Worm (Caenorhabditis elegans): ENCODE data around the gene R02F11.1.

The R02F11.1 gene

ce11 chrV:4770408-4770947 is 30.4 kb upstream of the R02F11.1 start, which contains the start of gene elt-7:
TSS of gene elt-7 (plus strand) at chrV:4770670.
- TF ChIP-seq ztf-23 (GFP tag; IDR thresholded peaks at IDR 0.05) = no peak
- TF ChIP-seq tab-1 (GFP tag; IDR thresholded peaks at IDR 0.05) = no peak
- TF ChIP-seq cog-1 (tag; optimal IDR thresholded peaks at IDR 0.05) = no peak
- TF ChIP-seq ztf-29 (GFP tag; IDR thresholded peaks at IDR 0.05) = no peak

- TF ChIP-seq cog-1 (tag; optimal IDR thresholded peaks at IDR 0.05) (no peak), klf-2 (GFP tag; conservative IDR thresholded peaks at IDR 0.05) (no peak), ztf-23 (GFP tag; IDR thresholded peaks at IDR 0.05) (no peak), ztf-29 (GFP tag; IDR thresholded peaks at IDR 0.05) (no peak), T22C8.4 (GFP tag; IDR thresholded peaks at IDR 0.05) (no peak), tab-1 (GFP tag; IDR thresholded peaks at IDR 0.05) (no peak), flt-1 (GFP tag; IDR thresholded peaks at IDR 0.05) (no peak), med-1 (GFP tag; optimal IDR thresholded peaks at IDR 0.05; ENCODE audit: insufficient read depth) (no peak), ref-1 (GFP tag; conservative IDR thresholded peaks at IDR 0.05) (no peak)
These were observed 25.8 kb upstream of the R02F11.1 start for ce11 chrV:4775140-4775539.

- no peak for TF ChIP-seq ztf-29 (GFP tag; IDR thresholded peaks at IDR 0.05)
- TF ChIP-seq ztf-23 (GFP tag; IDR thresholded peaks at IDR 0.05) = no peak
- no peak for TF ChIP-seq med-1 (GFP tag; optimal IDR thresholded peaks at IDR 0.05; ENCODE audit: insufficient read depth)
- TF ChIP-seq ref-1 (GFP tag; conservative IDR thresholded peaks at IDR 0.05) = no peak
- no peak for TF ChIP-seq tab-1 (GFP tag; IDR thresholded peaks at IDR 0.05)
- TF ChIP-seq cog-1 (tag; optimal IDR thresholded peaks at IDR 0.05) = no peak
- no peak for TF ChIP-seq klf-2 (GFP tag; conservative IDR thresholded peaks at IDR 0.05)
- no peak for TF ChIP-seq flt-1 (GFP tag; IDR thresholded peaks at IDR 0.05)
- no peak for TF ChIP-seq T22C8.4 (GFP tag; IDR thresholded peaks at IDR 0.05)
These were observed 23.4 kb upstream of the R02F11.1 start, which contains the start of gene C18G1.1 for ce11 chrV:4777388-4777986. TSS of gene C18G1.1 (plus strand) at chrV:4777960.

ce11 chrV:4783313-4783712 is 17.6 kb upstream of the R02F11.1 start, which contains the start of gene Y60C6A.1:
TSS of gene Y60C6A.1 (plus strand) at chrV:4783613.
- TF ChIP-seq klf-2 (GFP tag; conservative IDR thresholded peaks at IDR 0.05) (no peak), ztf-29 (GFP tag; IDR thresholded peaks at IDR 0.05) (no peak), ztf-23 (GFP tag; IDR thresholded peaks at IDR 0.05) (no peak), cog-1 (tag; optimal IDR thresholded peaks at IDR 0.05) (no peak), med-1 (GFP tag; optimal IDR thresholded peaks at IDR 0.05; ENCODE audit: insufficient read depth) (no peak), flt-1 (GFP tag; IDR thresholded peaks at IDR 0.05) (no peak), tab-1 (GFP tag; IDR thresholded peaks at IDR 0.05) (no peak), T22C8.4 (GFP tag; IDR thresholded peaks at IDR 0.05) (no peak), ref-1 (GFP tag; conservative IDR thresholded peaks at IDR 0.05) (no peak)

- no peak for TF ChIP-seq cog-1 (tag; optimal IDR thresholded peaks at IDR 0.05)
- no peak for TF ChIP-seq T22C8.4 (GFP tag; IDR thresholded peaks at IDR 0.05)
- no peak for TF ChIP-seq ref-1 (GFP tag; conservative IDR thresholded peaks at IDR 0.05)
- no peak for TF ChIP-seq ztf-23 (GFP tag; IDR thresholded peaks at IDR 0.05)
- TF ChIP-seq flt-1 (GFP tag; IDR thresholded peaks at IDR 0.05) = no peak
- no peak for TF ChIP-seq ztf-29 (GFP tag; IDR thresholded peaks at IDR 0.05)
- TF ChIP-seq tab-1 (GFP tag; IDR thresholded peaks at IDR 0.05) = no peak
- no peak for TF ChIP-seq med-1 (GFP tag; optimal IDR thresholded peaks at IDR 0.05; ENCODE audit: insufficient read depth)
- TF ChIP-seq klf-2 (GFP tag; conservative IDR thresholded peaks at IDR 0.05) = no peak
These were observed 15.5 kb upstream of the R02F11.1 start, which contains the start of the genes Y60C6A.2 and Y60C6A.3 for ce11 chrV:4785333-4785852. TSS of gene Y60C6A.2 (minus strand) at chrV:4785433. TSS of gene Y60C6A.3 (plus strand) at chrV:4785802.

ce11 chrV:4787166-4787565 is 13.7 kb upstream of the R02F11.1 start, which contains the start of gene R02F11.9:
TSS of gene R02F11.9 (plus strand) at chrV:4787466.
- no peak for TF ChIP-seq flt-1 (GFP tag; IDR thresholded peaks at IDR 0.05)
- no peak for TF ChIP-seq cog-1 (tag; optimal IDR thresholded peaks at IDR 0.05)
- no peak for TF ChIP-seq T22C8.4 (GFP tag; IDR thresholded peaks at IDR 0.05)
- TF ChIP-seq klf-2 (GFP tag; conservative IDR thresholded peaks at IDR 0.05) = no peak
- no peak for TF ChIP-seq tab-1 (GFP tag; IDR thresholded peaks at IDR 0.05)
- no peak for TF ChIP-seq ztf-23 (GFP tag; IDR thresholded peaks at IDR 0.05)
- TF ChIP-seq ref-1 (GFP tag; conservative IDR thresholded peaks at IDR 0.05) = no peak
- no peak for TF ChIP-seq med-1 (GFP tag; optimal IDR thresholded peaks at IDR 0.05; ENCODE audit: insufficient read depth)
- TF ChIP-seq ztf-29 (GFP tag; IDR thresholded peaks at IDR 0.05) = no peak

ce11 chrV:4787836-4788235 is 13.1 kb upstream of the R02F11.1 start:
- TF ChIP-seq med-1 (GFP tag; optimal IDR thresholded peaks at IDR 0.05; ENCODE audit: insufficient read depth) (no peak), tab-1 (GFP tag; IDR thresholded peaks at IDR 0.05) (no peak), ztf-23 (GFP tag; IDR thresholded peaks at IDR 0.05) (no peak), ztf-29 (GFP tag; IDR thresholded peaks at IDR 0.05) (no peak), klf-2 (GFP tag; conservative IDR thresholded peaks at IDR 0.05) (no peak), flt-1 (GFP tag; IDR thresholded peaks at IDR 0.05) (no peak), ref-1 (GFP tag; conservative IDR thresholded peaks at IDR 0.05) (no peak), T22C8.4 (GFP tag; IDR thresholded peaks at IDR 0.05) (no peak), cog-1 (tag; optimal IDR thresholded peaks at IDR 0.05) (no peak)

- no peak for TF ChIP-seq T22C8.4 (GFP tag; IDR thresholded peaks at IDR 0.05)
- TF ChIP-seq flt-1 (GFP tag; IDR thresholded peaks at IDR 0.05) = no peak
These were observed 12.1 kb upstream of the R02F11.1 start, which contains the start of gene R02F11.10 for ce11 chrV:4788823-4789222. TSS of gene R02F11.10 (plus strand) at chrV:4789123.

- TF ChIP-seq med-1 (GFP tag; optimal IDR thresholded peaks at IDR 0.05; ENCODE audit: insufficient read depth) = no peak
- TF ChIP-seq ref-1 (GFP tag; conservative IDR thresholded peaks at IDR 0.05) = no peak
- no peak for TF ChIP-seq tab-1 (GFP tag; IDR thresholded peaks at IDR 0.05)
- TF ChIP-seq klf-2 (GFP tag; conservative IDR thresholded peaks at IDR 0.05) = no peak
- TF ChIP-seq ztf-23 (GFP tag; IDR thresholded peaks at IDR 0.05) = no peak
- no peak for TF ChIP-seq flt-1 (GFP tag; IDR thresholded peaks at IDR 0.05)
- no peak for TF ChIP-seq ztf-29 (GFP tag; IDR thresholded peaks at IDR 0.05)
- no peak for TF ChIP-seq T22C8.4 (GFP tag; IDR thresholded peaks at IDR 0.05)
- no peak for TF ChIP-seq cog-1 (tag; optimal IDR thresholded peaks at IDR 0.05)
These were observed 10.5 kb upstream of the R02F11.1 start, which contains the start of gene R02F11.12 for ce11 chrV:4790368-4790767. TSS of gene R02F11.12 (plus strand) at chrV:4790668.

Measured in whole organism, midembryonic.